Worm (Caenorhabditis elegans): ENCODE measurements around the gene taf-13.
A peak's percentile ranks its signal among the peaks of the same experiment; 100 is the strongest.

The taf-13 gene

ce11 chrII:10558345-10558744 is 47.1 kb downstream of the taf-13 start:
- no peak for TF ChIP-seq cog-1 (tag; optimal IDR thresholded peaks at IDR 0.05)
- no peak for TF ChIP-seq klf-2 (GFP tag; conservative IDR thresholded peaks at IDR 0.05)
- no peak for TF ChIP-seq ztf-23 (GFP tag; IDR thresholded peaks at IDR 0.05)
- no peak for TF ChIP-seq ztf-29 (GFP tag; IDR thresholded peaks at IDR 0.05)
- TF ChIP-seq flt-1 (GFP tag; IDR thresholded peaks at IDR 0.05) = no peak
- no peak for TF ChIP-seq ref-1 (GFP tag; conservative IDR thresholded peaks at IDR 0.05)
- no peak for TF ChIP-seq tab-1 (GFP tag; IDR thresholded peaks at IDR 0.05)
- no peak for TF ChIP-seq T22C8.4 (GFP tag; IDR thresholded peaks at IDR 0.05)
- no peak for TF ChIP-seq med-1 (GFP tag; optimal IDR thresholded peaks at IDR 0.05; ENCODE audit: insufficient read depth)

- TF ChIP-seq ztf-23 (GFP tag; IDR thresholded peaks at IDR 0.05) (no peak), cog-1 (tag; optimal IDR thresholded peaks at IDR 0.05) (no peak)
These were observed 48.2 kb downstream of the taf-13 start for ce11 chrII:10557206-10557574.

DNA sequence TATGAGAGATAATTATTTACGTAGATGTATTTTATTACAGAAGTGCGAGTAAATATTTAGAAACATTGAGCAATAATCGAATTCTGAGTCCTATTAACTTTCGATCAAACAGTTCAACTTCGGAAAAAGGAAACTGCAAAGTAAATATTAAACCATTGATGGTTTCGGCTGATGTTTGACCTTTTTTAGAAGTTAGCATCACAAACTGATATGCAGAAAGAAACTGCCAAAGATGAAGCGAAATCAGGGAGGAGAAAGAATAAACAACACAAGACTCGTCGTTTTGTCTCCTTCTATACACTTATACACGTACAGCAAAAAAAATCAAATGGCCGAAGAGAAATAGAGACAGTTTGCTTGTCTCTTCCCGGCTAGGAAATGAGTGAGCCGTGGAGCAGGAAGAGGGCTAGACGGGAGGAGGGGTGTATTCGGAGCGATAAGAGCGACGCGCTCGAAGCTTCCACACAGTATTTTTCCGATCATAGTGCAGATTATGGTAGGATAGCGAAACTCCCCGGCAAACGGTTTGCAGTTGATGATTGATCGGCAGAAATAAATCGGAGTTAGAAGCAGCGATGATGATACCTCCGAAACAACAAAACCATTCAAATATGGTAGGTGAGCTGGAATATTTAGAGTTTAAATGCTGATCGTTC is 48.7 kb downstream of the taf-13 start:
- TF ChIP-seq ztf-29 (GFP tag; IDR thresholded peaks at IDR 0.05) (no peak), flt-1 (GFP tag; IDR thresholded peaks at IDR 0.05) (no peak), klf-2 (GFP tag; conservative IDR thresholded peaks at IDR 0.05) (no peak), cog-1 (tag; optimal IDR thresholded peaks at IDR 0.05) (no peak), ztf-23 (GFP tag; IDR thresholded peaks at IDR 0.05) (no peak), med-1 (GFP tag; optimal IDR thresholded peaks at IDR 0.05; ENCODE audit: insufficient read depth) (no peak), T22C8.4 (GFP tag; IDR thresholded peaks at IDR 0.05) (no peak), tab-1 (GFP tag; IDR thresholded peaks at IDR 0.05) (no peak), ref-1 (GFP tag; conservative IDR thresholded peaks at IDR 0.05) (no peak)

- TF ChIP-seq ztf-23 (GFP tag; IDR thresholded peaks at IDR 0.05) (no peak), flt-1 (GFP tag; IDR thresholded peaks at IDR 0.05) (0 out of 2 replicates have a peak, but pooled peaks have one; percentile 6)
These were observed 49.8 kb downstream of the taf-13 start for ce11 chrII:10555484-10556075.
